Fruit fly (Drosophila melanogaster) whole organism, embryonic: Measurements from ENCODE around the gene Enoph.

Source experiments
- Ada2b ChIP-seq: fragments of 200-800 bp; sonication (Bioruptor generic); IDR thresholded peaks from 2 replicates; pipeline ENCODE4 v1.3.6; 2022; ENCODE audit warnings: missing biosample characterization, missing genetic modification characterization
- Antp ChIP-seq: fragments of 200-800 bp; sonication (Bioruptor generic); optimal IDR thresholded peaks from 3 replicates; lab custom pipeline; 2016; ENCODE audit warnings: missing biosample characterization, missing genetic modification characterization
- Asciz ChIP-seq: fragments of 200-800 bp; sonication (Bioruptor generic); optimal IDR thresholded peaks from 2 replicates; lab custom pipeline; 2017; ENCODE audit warnings: missing biosample characterization, mild to moderate bottlenecking, missing genetic modification characterization, missing genetic modification reagents
- Atf3 ChIP-seq: fragments of 200-800 bp; sonication (Bioruptor generic); optimal IDR thresholded peaks from 3 replicates; lab custom pipeline; 2016; ENCODE audit warnings: missing biosample characterization, missing genetic modification characterization
- B-H2 ChIP-seq: fragments of 200-800 bp; sonication (Bioruptor generic); optimal IDR thresholded peaks from 2 replicates; lab custom pipeline; 2018; ENCODE audit warnings: missing biosample characterization, mild to moderate bottlenecking, missing genetic modification characterization
- Bgb ChIP-seq: fragments of 200-800 bp; sonication (Bioruptor generic); IDR thresholded peaks from 2 replicates; pipeline ENCODE4 v1.3.6; 2022; ENCODE audit warnings: missing biosample characterization, missing genetic modification characterization; ENCODE audit not compliant: partially characterized antibody
- CG10959 ChIP-seq: fragments of 200-800 bp; sonication (Bioruptor generic); IDR thresholded peaks from 2 replicates; pipeline ENCODE4 v1.3.6; 2022; ENCODE audit warnings: missing biosample characterization, missing genetic modification characterization
- CG12219 ChIP-seq: fragments of 200-800 bp; sonication (Bioruptor generic); optimal IDR thresholded peaks from 3 replicates; lab custom pipeline; 2018; ENCODE audit warnings: missing biosample characterization, mild to moderate bottlenecking, missing genetic modification characterization
- CG12659 ChIP-seq: fragments of 200-800 bp; sonication (Bioruptor generic); optimal IDR thresholded peaks from 3 replicates; lab custom pipeline; 2017; ENCODE audit warnings: mild to moderate bottlenecking, missing biosample characterization, missing genetic modification reagents, missing genetic modification characterization
- CG12942 ChIP-seq: fragments of 200-800 bp; sonication (Bioruptor generic); optimal IDR thresholded peaks from 3 replicates; lab custom pipeline; 2016; ENCODE audit warnings: missing biosample characterization, missing genetic modification characterization
- CG14050 ChIP-seq: fragments of 200-800 bp; sonication (Bioruptor generic); IDR thresholded peaks from 3 replicates; pipeline ENCODE4 v1.3.6; 2022; ENCODE audit warnings: missing biosample characterization, missing genetic modification characterization
- CG17328 ChIP-seq: fragments of 200-800 bp; sonication (Bioruptor generic); IDR thresholded peaks from 2 replicates; pipeline ENCODE4 v1.3.6; 2022; ENCODE audit warnings: missing biosample characterization, missing genetic modification characterization
- CG18599 ChIP-seq: fragments of 200-800 bp; sonication (Bioruptor generic); optimal IDR thresholded peaks from 3 replicates; lab custom pipeline; 2017; ENCODE audit warnings: missing biosample characterization, missing genetic modification characterization, mild to moderate bottlenecking, moderate library complexity, missing genetic modification reagents
- CG31224 ChIP-seq: fragments of 200-800 bp; sonication (Bioruptor generic); IDR thresholded peaks from 2 replicates; pipeline ENCODE4 v1.3.6; 2022; ENCODE audit warnings: missing biosample characterization, missing genetic modification characterization
- CG32772 ChIP-seq: fragments of 200-800 bp; sonication (Bioruptor generic); IDR thresholded peaks from 2 replicates; pipeline ENCODE4 v1.3.6; 2022; ENCODE audit warnings: missing biosample characterization, missing genetic modification characterization
- CG34376 ChIP-seq: fragments of 200-800 bp; sonication (Bioruptor generic); optimal IDR thresholded peaks from 2 replicates; lab custom pipeline; 2018; ENCODE audit warnings: missing biosample characterization, mild to moderate bottlenecking, missing genetic modification characterization
- CG3995 ChIP-seq: fragments of 200-800 bp; sonication (Bioruptor generic); optimal IDR thresholded peaks from 3 replicates; lab custom pipeline; 2016; ENCODE audit warnings: missing biosample characterization, missing genetic modification characterization
- CG5245 ChIP-seq: fragments of 200-800 bp; sonication (Bioruptor generic); optimal IDR thresholded peaks from 3 replicates; lab custom pipeline; 2016; ENCODE audit warnings: missing biosample characterization, missing genetic modification characterization
- CG6791 ChIP-seq: fragments of 200-800 bp; sonication (Bioruptor generic); IDR thresholded peaks from 3 replicates; pipeline ENCODE4 v1.3.6; 2022; ENCODE audit warnings: missing biosample characterization, missing genetic modification characterization; ENCODE audit not compliant: partially characterized antibody
- CG7271 ChIP-seq: fragments of 200-800 bp; sonication (Bioruptor generic); optimal IDR thresholded peaks from 2 replicates; lab custom pipeline; 2018; ENCODE audit warnings: missing biosample characterization, mild to moderate bottlenecking, missing genetic modification characterization, moderate library complexity
- CG8359 ChIP-seq: fragments of 200-800 bp; sonication (Bioruptor generic); optimal IDR thresholded peaks from 2 replicates; lab custom pipeline; 2017; ENCODE audit warnings: missing biosample characterization, mild to moderate bottlenecking, missing genetic modification characterization, borderline replicate concordance
- CG9727 ChIP-seq: fragments of 200-800 bp; sonication (Bioruptor generic); optimal IDR thresholded peaks from 3 replicates; lab custom pipeline; 2017; ENCODE audit warnings: missing biosample characterization, mild to moderate bottlenecking, missing genetic modification characterization
- CTCF ChIP-seq: fragments of 200-800 bp; sonication (Bioruptor generic); optimal IDR thresholded peaks from 2 replicates; lab custom pipeline; 2017; ENCODE audit warnings: missing biosample characterization, mild to moderate bottlenecking, missing genetic modification characterization, moderate library complexity
- Camta ChIP-seq: fragments of 200-800 bp; sonication (Bioruptor generic); optimal IDR thresholded peaks from 2 replicates; lab custom pipeline; 2016; ENCODE audit warnings: missing biosample characterization, missing genetic modification characterization
- Fer3 ChIP-seq: fragments of 200-800 bp; sonication (Bioruptor generic); optimal IDR thresholded peaks from 2 replicates; lab custom pipeline; 2018; ENCODE audit warnings: missing biosample characterization, mild to moderate bottlenecking, missing genetic modification characterization, moderate library complexity
- Gug ChIP-seq: fragments of 200-800 bp; sonication (Bioruptor generic); IDR thresholded peaks from 4 replicates; pipeline ENCODE4 v1.3.6; 2022; ENCODE audit warnings: missing biosample characterization, missing genetic modification characterization
- HHEX ChIP-seq: fragments of 200-800 bp; sonication (Bioruptor generic); optimal IDR thresholded peaks from 3 replicates; lab custom pipeline; 2017; ENCODE audit warnings: missing biosample characterization, mild to moderate bottlenecking, missing genetic modification characterization, missing genetic modification reagents
- Lhr ChIP-seq: fragments of 200-800 bp; sonication (Bioruptor generic); optimal IDR thresholded peaks from 3 replicates; lab custom pipeline; 2017; ENCODE audit warnings: mild to moderate bottlenecking, missing biosample characterization, missing genetic modification reagents, missing genetic modification characterization
- MESR4 ChIP-seq: fragments of 200-800 bp; sonication (Bioruptor generic); optimal IDR thresholded peaks from 2 replicates; lab custom pipeline; 2018; ENCODE audit warnings: missing biosample characterization, mild to moderate bottlenecking, missing genetic modification characterization, moderate library complexity
- MTF-1 ChIP-seq: fragments of 200-800 bp; sonication (Bioruptor generic); optimal IDR thresholded peaks from 2 replicates; lab custom pipeline; 2018; ENCODE audit warnings: missing biosample characterization, mild to moderate bottlenecking, missing genetic modification characterization, borderline replicate concordance
- Spps ChIP-seq: fragments of 200-800 bp; sonication (Bioruptor generic); optimal IDR thresholded peaks from 2 replicates; lab custom pipeline; 2018; ENCODE audit warnings: missing biosample characterization, mild to moderate bottlenecking, missing genetic modification characterization
- Sry-β ChIP-seq: fragments of 200-800 bp; sonication (Bioruptor generic); optimal IDR thresholded peaks from 2 replicates; lab custom pipeline; 2018; ENCODE audit warnings: missing biosample characterization, mild to moderate bottlenecking, missing genetic modification characterization, moderate library complexity
- Sry-δ ChIP-seq: fragments of 200-800 bp; sonication (Bioruptor generic); optimal IDR thresholded peaks from 2 replicates; lab custom pipeline; 2016; ENCODE audit warnings: missing biosample characterization, missing genetic modification characterization
- Ssrp ChIP-seq: fragments of 200-800 bp; sonication (Bioruptor generic); optimal IDR thresholded peaks from 2 replicates; lab custom pipeline; 2018; ENCODE audit warnings: missing biosample characterization, mild to moderate bottlenecking, missing genetic modification characterization, moderate library complexity
- Xbp1 ChIP-seq: fragments of 200-800 bp; sonication (Bioruptor generic); optimal IDR thresholded peaks from 3 replicates; lab custom pipeline; 2016; ENCODE audit warnings: missing biosample characterization, mild to moderate bottlenecking, missing genetic modification characterization
- Xrp1 ChIP-seq: fragments of 200-800 bp; sonication (Bioruptor generic); IDR thresholded peaks from 2 replicates; pipeline ENCODE4 v1.3.6; 2022; ENCODE audit warnings: missing biosample characterization, missing genetic modification characterization
- bsh ChIP-seq, 2 experiments: fragments of 200-800 bp; sonication (Bioruptor generic); optimal IDR thresholded peaks; 2 replicates each; lab custom pipeline; 2017 to 2018; ENCODE audit warnings: mild to moderate bottlenecking in 2 of 2, missing biosample characterization in 2 of 2, missing genetic modification characterization in 2 of 2, moderate library complexity in 1 of 2
- chn ChIP-seq: fragments of 200-800 bp; sonication (Bioruptor generic); optimal IDR thresholded peaks from 2 replicates; lab custom pipeline; 2016; ENCODE audit warnings: missing biosample characterization, missing genetic modification characterization
- dmrt11E ChIP-seq: fragments of 200-800 bp; sonication (Bioruptor generic); optimal IDR thresholded peaks from 3 replicates; lab custom pipeline; 2018; ENCODE audit warnings: missing biosample characterization, mild to moderate bottlenecking, missing genetic modification characterization, moderate library complexity
- kay ChIP-seq: fragments of 200-800 bp; sonication (Bioruptor generic); optimal IDR thresholded peaks from 2 replicates; lab custom pipeline; 2016; ENCODE audit warnings: missing biosample characterization, missing genetic modification characterization
- mam ChIP-seq: fragments of 200-800 bp; sonication (Bioruptor generic); optimal IDR thresholded peaks from 3 replicates; lab custom pipeline; 2016; ENCODE audit warnings: missing biosample characterization, missing genetic modification characterization
- nau ChIP-seq: fragments of 200-800 bp; sonication (Bioruptor generic); optimal IDR thresholded peaks from 3 replicates; lab custom pipeline; 2017; ENCODE audit warnings: missing biosample characterization, mild to moderate bottlenecking, missing genetic modification characterization, missing genetic modification reagents
- odd ChIP-seq: fragments of 200-800 bp; sonication (Bioruptor generic); optimal IDR thresholded peaks from 2 replicates; lab custom pipeline; 2017; ENCODE audit warnings: missing biosample characterization, mild to moderate bottlenecking, missing genetic modification characterization
- pan ChIP-seq, 4 experiments: fragments of >200 bp in 3 of 4; fragments of 200-800 bp in 1 of 4; sonication (Bioruptor generic) in 1 of 4; optimal IDR thresholded peaks in 3 of 4; IDR thresholded peaks in 1 of 4; 2 replicates each; pipeline versions ENCODE4 v1.3.6 to Lab custom; 2017 to 2022; ENCODE audit warnings: missing biosample characterization in 2 of 4, missing genetic modification characterization in 2 of 4, mixed read lengths in 1 of 4
- repo ChIP-seq: fragments of 200-800 bp; sonication (Bioruptor generic); optimal IDR thresholded peaks from 2 replicates; lab custom pipeline; 2016; ENCODE audit warnings: missing biosample characterization, missing genetic modification characterization
- sc ChIP-seq, 3 experiments: fragments of >200 bp in 2 of 3; fragments of 200-800 bp in 1 of 3; sonication (Bioruptor generic) in 1 of 3; optimal IDR thresholded peaks; 2 replicates in 2 of 3; 3 replicates in 1 of 3; lab custom pipeline; 2017; ENCODE audit warnings: mild to moderate bottlenecking in 1 of 3, missing biosample characterization in 1 of 3, missing genetic modification characterization in 1 of 3, missing genetic modification reagents in 1 of 3
- sd ChIP-seq: fragments of 200-800 bp; sonication (Bioruptor generic); optimal IDR thresholded peaks from 3 replicates; lab custom pipeline; 2018; ENCODE audit warnings: missing biosample characterization, mild to moderate bottlenecking, missing genetic modification characterization, moderate library complexity
- z ChIP-seq: fragments of 200-800 bp; sonication (Bioruptor generic); IDR thresholded peaks from 3 replicates; pipeline ENCODE4 v1.3.6; 2022; ENCODE audit warnings: missing biosample characterization, missing genetic modification characterization

Enoph gene

dm6 chr3R:5250530-5251242 lies 5.8 kb downstream of the Enoph start (continued):
- TF ChIP-seq CG14050 (GFP tag; lab: Robert Waterston, UW): no peak
- no peak for TF ChIP-seq CG12942 (GFP tag; lab: Kevin White, UChicago)
- no peak for TF ChIP-seq sd (tag; lab: Kevin White, UChicago)
- no peak for TF ChIP-seq CG12659 (GFP tag; lab: Kevin White, UChicago)
- no peak for TF ChIP-seq CG3995 (GFP tag; lab: Kevin White, UChicago)
- TF ChIP-seq MESR4 (GFP tag; lab: Kevin White, UChicago): no peak
- no peak for TF ChIP-seq Spps (tag; lab: Kevin White, UChicago)
- no peak for TF ChIP-seq Sry-β (GFP tag; lab: Kevin White, UChicago)
- TF ChIP-seq CG31224: no peak
- no peak for TF ChIP-seq CG12219 (GFP tag; lab: Kevin White, UChicago)
- no peak for TF ChIP-seq Bgb (GFP tag; lab: Robert Waterston, UW)
- no peak for TF ChIP-seq Ssrp (tag; lab: Kevin White, UChicago)
- no peak for TF ChIP-seq Asciz (GFP tag; lab: Kevin White, UChicago)
- TF ChIP-seq CTCF (GFP tag; lab: Kevin White, UChicago): no peak
- peak; percentile 3 for TF ChIP-seq CG5245
- no peak for TF ChIP-seq CG32772 (GFP tag; lab: Robert Waterston, UW)
- TF ChIP-seq sc (optimal IDR thresholded peaks at IDR 0.05; lab: Kevin White, UChicago): no peak
- TF ChIP-seq sc (GFP tag; optimal IDR thresholded peaks at IDR 0.05; lab: Kevin White, UChicago): no peak
- peak; percentile 8 for TF ChIP-seq CG9727 (GFP tag; lab: Kevin White, UChicago)
- no peak for TF ChIP-seq Atf3 (GFP tag; lab: Kevin White, UChicago)
- TF ChIP-seq HHEX (GFP tag; lab: Kevin White, UChicago): no peak
- no peak for TF ChIP-seq CG7271 (tag; lab: Kevin White, UChicago)
- no peak for TF ChIP-seq repo (GFP tag; lab: Kevin White, UChicago)
- no peak for TF ChIP-seq CG10959 (GFP tag; lab: Robert Waterston, UW)
- TF ChIP-seq Sry-δ (GFP tag; lab: Kevin White, UChicago): no peak
- 0 out of 2 replicates have a peak, but pooled peaks have one; percentile 19 for TF ChIP-seq CG17328 (GFP tag; lab: Robert Waterston, UW)
- TF ChIP-seq MTF-1: no peak
- TF ChIP-seq pan (optimal IDR thresholded peaks at IDR 0.05; lab: Kevin White, UChicago): no peak
- peak in 1 of 2 experiments; percentile 27 for TF ChIP-seq pan (GFP tag; optimal IDR thresholded peaks at IDR 0.05 in 1 of 2, IDR thresholded peaks at IDR 0.05 in 1 of 2)
- no peak for TF ChIP-seq Camta (GFP tag; lab: Kevin White, UChicago)
- no peak for TF ChIP-seq odd (GFP tag; lab: Kevin White, UChicago)
- 0 out of 2 replicates have a peak, but pooled peaks have one; percentile 10 for TF ChIP-seq Ada2b (GFP tag; lab: Robert Waterston, UW)
- no peak for TF ChIP-seq B-H2 (GFP tag; lab: Kevin White, UChicago)
- TF ChIP-seq CG6791: no peak
- no peak for TF ChIP-seq bsh (GFP tag; optimal IDR thresholded peaks at IDR 0.05; lab: Kevin White, UChicago)
- TF ChIP-seq chn (GFP tag; lab: Kevin White, UChicago): no peak
- no peak for TF ChIP-seq Xbp1
- no peak for TF ChIP-seq CG18599 (GFP tag; lab: Kevin White, UChicago)
- TF ChIP-seq CG8359 (GFP tag; lab: Kevin White, UChicago): no peak
- no peak for TF ChIP-seq nau (GFP tag; lab: Kevin White, UChicago)
- no peak for TF ChIP-seq kay
- TF ChIP-seq Gug: 0 out of 4 replicates have a peak, but pooled peaks have one; percentile 22
- no peak for TF ChIP-seq Lhr
- no peak for TF ChIP-seq Fer3 (tag; lab: Kevin White, UChicago)
- TF ChIP-seq mam (GFP tag; lab: Kevin White, UChicago): peak; percentile 28
- peak; percentile 41 for TF ChIP-seq Antp (GFP tag; lab: Kevin White, UChicago)
- no peak for TF ChIP-seq z (GFP tag; lab: Robert Waterston, UW)
- peak; percentile 21; the same call in 1 of the 2 replicates for TF ChIP-seq Xrp1 (GFP tag; lab: Robert Waterston, UW)
- TF ChIP-seq CG34376 (GFP tag; lab: Kevin White, UChicago): no peak
- no peak for TF ChIP-seq dmrt11E (tag; lab: Kevin White, UChicago)
